Worm (Caenorhabditis elegans): Measurements from ENCODE around the gene C15H11.13.

DNA sequence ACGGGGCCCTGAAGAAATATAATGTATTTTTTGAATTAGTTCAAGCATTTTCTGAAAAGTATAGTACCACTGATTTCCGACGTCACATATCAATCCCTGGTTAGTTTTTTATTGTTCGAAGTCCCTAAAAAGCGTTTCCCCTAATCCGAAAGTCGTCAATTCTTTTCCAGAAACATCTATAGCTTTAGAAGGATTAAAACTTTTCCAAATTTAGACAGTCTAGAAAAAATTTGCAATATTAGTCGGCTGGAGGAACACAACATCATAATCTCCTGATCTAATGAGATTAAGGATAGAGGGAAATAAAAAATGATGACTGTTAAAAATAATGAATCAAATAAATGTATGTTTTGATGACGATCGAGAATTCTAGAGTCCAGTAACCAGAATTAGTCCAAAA is 16.8 kb upstream of the C15H11.13 start:
- no peak for TF ChIP-seq lin-15B (tag; optimal IDR thresholded peaks at IDR 0.05)
- no peak for TF ChIP-seq nhr-237 (tag; optimal IDR thresholded peaks at IDR 0.05)
- TF ChIP-seq fos-1 (tag; optimal IDR thresholded peaks at IDR 0.05): no peak
- TF ChIP-seq nhr-43 (tag; optimal IDR thresholded peaks at IDR 0.05; ENCODE audit: poor library complexity, severe bottlenecking): no peak
- TF ChIP-seq snpc-4 (tag; optimal IDR thresholded peaks at IDR 0.05): no peak
- no peak for TF ChIP-seq unc-62 (GFP tag; optimal IDR thresholded peaks at IDR 0.05)
- TF ChIP-seq ceh-28 (tag; optimal IDR thresholded peaks at IDR 0.05): no peak
- no peak for TF ChIP-seq ztf-11 (tag; optimal IDR thresholded peaks at IDR 0.05)
- no peak for TF ChIP-seq nhr-12 (tag; optimal IDR thresholded peaks at IDR 0.05)
- TF ChIP-seq ztf-4 (tag; optimal IDR thresholded peaks at IDR 0.05): no peak
- no peak for TF ChIP-seq nhr-11 (tag; optimal IDR thresholded peaks at IDR 0.05)
- no peak for TF ChIP-seq nhr-76 (tag; optimal IDR thresholded peaks at IDR 0.05)

Data from whole organism, L3 larva.